Worm (Caenorhabditis elegans) whole organism, late embryonic: Measurements from ENCODE around the gene gpc-1.

ENCODE experiments used
- Y22D7AL.16 ChIP-seq: sonication (generic microtip); optimal IDR thresholded peaks from 2 replicates; lab custom pipeline; 2016; ENCODE audit warnings: missing genetic modification characterization, missing compliant biosample characterization
- elt-4 ChIP-seq: sonication (generic microtip); optimal IDR thresholded peaks from 2 replicates; lab custom pipeline; 2016; ENCODE audit warnings: missing genetic modification characterization, missing compliant biosample characterization
- ets-4 ChIP-seq: sonication (generic microtip); optimal IDR thresholded peaks from 2 replicates; lab custom pipeline; 2016; ENCODE audit warnings: missing genetic modification characterization, missing compliant biosample characterization
- fkh-6 ChIP-seq: sonication (generic microtip); optimal IDR thresholded peaks from 2 replicates; lab custom pipeline; 2016; ENCODE audit warnings: missing genetic modification characterization, missing compliant biosample characterization
- lim-6 ChIP-seq: sonication (generic microtip); optimal IDR thresholded peaks from 2 replicates; lab custom pipeline; 2016; ENCODE audit warnings: missing genetic modification characterization, missing compliant biosample characterization
- tbx-2 ChIP-seq: sonication (generic microtip); optimal IDR thresholded peaks from 2 replicates; lab custom pipeline; 2016; ENCODE audit warnings: missing genetic modification characterization, missing compliant biosample characterization

DNA sequence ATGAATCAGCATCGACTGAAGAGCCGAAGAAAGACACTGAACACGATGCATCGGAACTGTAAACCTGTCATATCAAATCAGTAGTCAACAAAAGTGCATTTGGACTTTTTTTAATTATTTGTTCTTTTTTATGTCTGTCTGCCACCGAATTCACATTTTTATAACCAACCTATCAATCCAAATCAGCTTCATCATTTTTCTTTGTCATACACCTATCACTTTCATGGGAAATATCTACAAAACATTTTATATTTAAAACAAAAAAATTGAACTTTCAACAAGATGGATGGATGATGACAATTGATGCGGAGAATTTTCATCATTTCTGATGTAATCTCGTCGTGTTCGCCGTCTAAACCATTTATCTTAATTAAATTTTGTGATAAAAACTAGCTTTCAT, 15.4 kb downstream of the gpc-1 start:
- TF ChIP-seq fkh-6 (tag; lab: Kevin White, UChicago) (no peak), tbx-2 (no peak), ets-4 (tag; lab: Kevin White, UChicago) (no peak), Y22D7AL.16 (tag; lab: Kevin White, UChicago) (no peak), elt-4 (tag; lab: Kevin White, UChicago) (no peak), lim-6 (no peak)
